Fruit fly (Drosophila melanogaster) whole organism, adult: ENCODE measurements around the gene CG4880.

Source experiments
- CG33017 ChIP-seq: fragments of 200-800 bp; sonication (Bioruptor generic); optimal IDR thresholded peaks from 2 replicates; lab custom pipeline; 2018; ENCODE audit warnings: missing biosample characterization, mild to moderate bottlenecking, missing genetic modification characterization, moderate library complexity
- Crg-1 ChIP-seq: fragments of 200-800 bp; sonication (Bioruptor generic); optimal IDR thresholded peaks from 2 replicates; lab custom pipeline; 2016; ENCODE audit warnings: missing biosample characterization, missing genetic modification characterization
- Mnt ChIP-seq: fragments of 200-800 bp; sonication (Bioruptor generic); optimal IDR thresholded peaks from 2 replicates; lab custom pipeline; 2016; ENCODE audit warnings: missing biosample characterization, mild to moderate bottlenecking, missing genetic modification characterization
- cnc ChIP-seq, 2 experiments: fragments of >200 bp; optimal IDR thresholded peaks; 2 replicates each; lab custom pipeline; 2017
- kay ChIP-seq: fragments of 200-800 bp; sonication (Bioruptor generic); peaks from one replicate; lab custom pipeline; 2016; ENCODE audit warnings: missing biosample characterization, missing genetic modification characterization, borderline replicate concordance

DNA sequence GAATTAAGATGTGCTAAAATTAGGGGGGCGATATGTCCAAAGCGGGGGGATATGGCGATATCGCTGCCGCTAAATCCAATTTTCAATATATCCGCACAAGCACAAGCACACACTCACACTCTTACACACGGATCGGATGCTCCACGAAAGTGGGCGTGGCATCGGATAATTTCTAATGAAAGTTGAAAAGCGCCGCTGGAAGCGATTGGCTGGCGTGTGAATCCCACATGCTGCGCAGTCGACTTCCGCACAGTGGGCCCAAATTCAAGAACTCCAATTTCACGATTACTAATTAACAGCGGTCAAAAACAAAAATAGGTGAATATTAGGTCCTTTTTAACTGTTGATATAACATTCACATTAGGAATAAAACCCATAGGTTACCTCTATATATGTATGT, 25.3 kb downstream of the CG4880 start:
- TF ChIP-seq Mnt (no peak), kay (GFP tag; lab: Kevin White, UChicago) (no peak), cnc (optimal IDR thresholded peaks at IDR 0.05; lab: Kevin White, UChicago) (no peak), Crg-1 (GFP tag; lab: Kevin White, UChicago) (no peak), CG33017 (no peak)
